Worm (Caenorhabditis elegans) whole organism, young adult: ENCODE data around the gene ztf-20.

ENCODE experiments used
- B0035.1 ChIP-seq: sonication (generic microtip); optimal IDR thresholded peaks from 2 replicates; lab custom pipeline; 2016; ENCODE audit warnings: missing genetic modification characterization, mild to moderate bottlenecking, missing compliant biosample characterization, missing genotype, missing genetic modification reagents
- F33H1.4 ChIP-seq: fragments of 200-800 bp; sonication (Bioruptor generic); IDR thresholded peaks from 2 replicates; pipeline ENCODE4 v1.3.6; 2022; ENCODE audit warnings: missing genetic modification reagents, missing genetic modification characterization, missing compliant biosample characterization
- ama-1 ChIP-seq, 3 experiments: fragments of 150-350 bp in 1 of 3; sonication (generic microtip) in 2 of 3; optimal IDR thresholded peaks; 2 replicates each; lab custom pipeline; 2014 to 2018; ENCODE audit warnings: missing biosample characterization in 2 of 3, missing genetic modification characterization in 2 of 3, missing genetic modification reagents in 2 of 3
- hlh-26 ChIP-seq: fragments of 200-800 bp; sonication (Bioruptor generic); conservative IDR thresholded peaks from 2 replicates; pipeline ENCODE4 v1.3.6; 2022; ENCODE audit warnings: missing genetic modification reagents, missing genetic modification characterization, missing compliant biosample characterization
- madf-8 ChIP-seq: fragments of 200-800 bp; sonication (Bioruptor generic); conservative IDR thresholded peaks from 2 replicates; pipeline ENCODE4 v1.3.6; 2022; ENCODE audit warnings: missing genetic modification reagents, missing genetic modification characterization, missing compliant biosample characterization
- unc-62 ChIP-seq: fragments of 150-350 bp; optimal IDR thresholded peaks from 2 replicates; lab custom pipeline; 2014; ENCODE audit warnings: missing biosample characterization, missing genetic modification reagents, missing genetic modification characterization
- xnd-1 ChIP-seq: sonication (generic microtip); optimal IDR thresholded peaks from 2 replicates; lab custom pipeline; 2016; ENCODE audit warnings: missing genotype, missing genetic modification reagents, missing genetic modification characterization, missing compliant biosample characterization
- ztf-26 ChIP-seq: sonication (generic microtip); optimal IDR thresholded peaks from 2 replicates; lab custom pipeline; 2017; ENCODE audit warnings: missing genetic modification characterization, missing compliant biosample characterization

DNA sequence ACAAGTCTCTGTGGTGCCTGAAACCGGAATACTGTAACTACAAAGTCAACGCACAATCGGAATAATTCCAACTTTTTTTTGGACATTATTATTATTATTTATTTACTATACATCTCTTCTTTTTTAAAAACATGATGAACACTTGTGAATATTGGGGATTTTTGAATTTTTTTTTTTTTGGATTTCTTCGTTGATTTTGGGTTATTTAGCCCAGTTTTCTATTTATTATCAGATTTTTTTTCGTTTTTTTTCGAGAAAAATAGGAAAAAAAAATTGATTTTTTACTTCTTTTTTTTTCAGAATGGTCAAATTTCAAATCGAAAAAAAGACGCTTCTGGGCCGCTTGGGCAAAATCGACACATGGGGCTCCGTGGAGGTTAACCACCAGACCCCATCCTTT lies 38.1 kb upstream of the ztf-20 start, which contains the start of gene tgt-2:
- TF ChIP-seq ztf-26 (tag; lab: Kevin White, UChicago) (no peak), unc-62 (GFP tag; lab: Kevin White, UChicago) (no peak), madf-8 (GFP tag; lab: Robert Waterston, UW) (no peak), hlh-26 (GFP tag; lab: Robert Waterston, UW) (no peak), B0035.1 (tag; lab: Kevin White, UChicago) (no peak), xnd-1 (tag; lab: Kevin White, UChicago) (no peak), F33H1.4 (GFP tag; lab: Robert Waterston, UW) (no peak), ama-1 (optimal IDR thresholded peaks at IDR 0.05; lab: Kevin White, UChicago) (no peak), ama-1 (GFP tag; optimal IDR thresholded peaks at IDR 0.05; lab: Kevin White, UChicago) (no peak)
